Fruit fly (Drosophila melanogaster): ENCODE results near the gene GAA1.

dm6 chrX:5900146-5901093 lies 27.3 kb upstream of the GAA1 start, which contains the start of gene Act5C:
- TF ChIP-seq Crg-1 (GFP tag; optimal IDR thresholded peaks at IDR 0.05) (peak; percentile 29), ovo (GFP tag; optimal IDR thresholded peaks at IDR 0.05) (peak; percentile 93), Mnt (GFP tag; optimal IDR thresholded peaks at IDR 0.05) (peak; percentile 30), CG1620 (GFP tag; optimal IDR thresholded peaks at IDR 0.05) (peak; percentile 46), CG7045 (GFP tag; optimal IDR thresholded peaks at IDR 0.05) (peak; percentile 32), Hr96 (GFP tag; optimal IDR thresholded peaks at IDR 0.05) (peak; percentile 68), CG12768 (GFP tag; optimal IDR thresholded peaks at IDR 0.05) (peak; percentile 58), toe (GFP tag; optimal IDR thresholded peaks at IDR 0.05) (peak; percentile 44), CG11617 (GFP tag; optimal IDR thresholded peaks at IDR 0.05) (peak; percentile 63)
